Fruit fly (Drosophila melanogaster): ENCODE results near the gene tow.

Gene tow

DNA sequence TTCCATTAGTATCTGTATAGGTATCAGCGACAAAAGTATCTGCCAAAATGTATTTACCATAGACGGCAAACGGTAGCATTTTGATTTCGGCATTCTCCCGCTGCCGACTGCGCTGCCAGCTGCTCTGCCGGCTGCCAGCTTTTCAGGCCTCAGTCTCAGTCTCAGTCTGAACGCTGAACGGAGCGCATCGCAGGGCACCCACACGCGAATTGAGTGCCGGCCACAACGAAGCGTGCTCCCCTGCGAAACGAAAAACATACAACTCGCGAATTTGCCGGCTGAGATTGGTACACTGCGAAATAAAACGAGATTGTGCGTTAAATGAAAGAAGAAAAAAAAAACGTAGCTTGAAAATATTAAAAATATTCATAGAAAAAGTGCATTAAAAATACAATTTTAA lies 56.0 kb downstream of the tow start, which contains the start of gene Mp (continued):
- TF ChIP-seq CG31365 (tag; optimal IDR thresholded peaks at IDR 0.05) (no peak), CG9876 (GFP tag; optimal IDR thresholded peaks at IDR 0.05) (no peak), dan (GFP tag; IDR thresholded peaks at IDR 0.05) (no peak), GATAe (GFP tag; conservative IDR thresholded peaks at IDR 0.05) (no peak), CG3726 (GFP tag; IDR thresholded peaks at IDR 0.05) (no peak), Camta (GFP tag; optimal IDR thresholded peaks at IDR 0.05) (no peak), Hsf (GFP tag; optimal IDR thresholded peaks at IDR 0.05) (no peak), ap (GFP tag; IDR thresholded peaks at IDR 0.05) (no peak), lab (GFP tag; optimal IDR thresholded peaks at IDR 0.05) (peak; percentile 26), wdn (GFP tag; IDR thresholded peaks at IDR 0.05) (no peak), gem (tag; optimal IDR thresholded peaks at IDR 0.05) (peak; percentile 9), CG15269 (tag; optimal IDR thresholded peaks at IDR 0.05) (peak; percentile 16), CG6175 (GFP tag; IDR thresholded peaks at IDR 0.05) (no peak), HLH54F (GFP tag; optimal IDR thresholded peaks at IDR 0.05) (no peak), hb (GFP tag; IDR thresholded peaks at IDR 0.05; ENCODE audit: partially characterized antibody) (no peak), scrt (GFP tag; optimal IDR thresholded peaks at IDR 0.05) (peak; percentile 18), Lpt (GFP tag; optimal IDR thresholded peaks at IDR 0.05) (no peak), CG10462 (GFP tag; optimal IDR thresholded peaks at IDR 0.05) (no peak), CG2712 (tag; optimal IDR thresholded peaks at IDR 0.05) (no peak), sens (GFP tag) (peak; percentile 70), PHDP (tag; optimal IDR thresholded peaks at IDR 0.05) (peak; percentile 16), CG5953 (GFP tag; IDR thresholded peaks at IDR 0.05) (no peak), nerfin-2 (GFP tag; IDR thresholded peaks at IDR 0.05; ENCODE audit: partially characterized antibody) (0 out of 2 replicates have a peak, but pooled peaks have one; percentile 26), CG8290 (GFP tag; optimal IDR thresholded peaks at IDR 0.05) (no peak), CG8290 (tag; optimal IDR thresholded peaks at IDR 0.05) (peak in 1 of 2 experiments; percentile 46), CG7357 (GFP tag; IDR thresholded peaks at IDR 0.05) (no peak), ara (GFP tag; IDR thresholded peaks at IDR 0.05) (no peak), CG12071 (GFP tag; optimal IDR thresholded peaks at IDR 0.05) (peak; percentile 45), Med (GFP tag) (peak; percentile 79), CG7987 (GFP tag; optimal IDR thresholded peaks at IDR 0.05) (peak; percentile 18), slbo (GFP tag; IDR thresholded peaks at IDR 0.05) (peak; percentile 57), CG10274 (GFP tag; optimal IDR thresholded peaks at IDR 0.05) (peak; percentile 47), bowl (GFP tag; IDR thresholded peaks at IDR 0.05) (0 out of 2 replicates have a peak, but pooled peaks have one; percentile 12), Rfx (GFP tag; IDR thresholded peaks at IDR 0.05) (no peak), BtbVII (GFP tag; optimal IDR thresholded peaks at IDR 0.05) (no peak), Bgb (GFP tag; IDR thresholded peaks at IDR 0.05; ENCODE audit: partially characterized antibody) (peak; percentile 46; the same call in 1 of the 2 replicates), CG42726 (GFP tag; IDR thresholded peaks at IDR 0.05; ENCODE audit: partially characterized antibody) (no peak), CG9797 (GFP tag; optimal IDR thresholded peaks at IDR 0.05) (no peak), CG15601 (tag; optimal IDR thresholded peaks at IDR 0.05) (no peak), aop (GFP tag; IDR thresholded peaks at IDR 0.05) (no peak), Jarid2 (GFP tag; optimal IDR thresholded peaks at IDR 0.05) (peak; percentile 78), CG32532 (GFP tag; IDR thresholded peaks at IDR 0.05) (peak; percentile 37; the same call in 1 of the 2 replicates), zfh1 (GFP tag; IDR thresholded peaks at IDR 0.05) (0 out of 3 replicates have a peak, but pooled peaks have one; percentile 8), CG12391 (tag; optimal IDR thresholded peaks at IDR 0.05) (no peak), ssp (GFP tag; IDR thresholded peaks at IDR 0.05) (0 out of 2 replicates have a peak, but pooled peaks have one; percentile 6), CG14441 (GFP tag; IDR thresholded peaks at IDR 0.05) (0 out of 2 replicates have a peak, but pooled peaks have one; percentile 31), tap (tag; optimal IDR thresholded peaks at IDR 0.05) (no peak), sob (GFP tag; IDR thresholded peaks at IDR 0.05) (peak; percentile 32; the same call in 1 of the 2 replicates), Trl (optimal IDR thresholded peaks at IDR 0.05) (peak; percentile 0 to 2), Trl (GFP tag; optimal IDR thresholded peaks at IDR 0.05) (no peak), Mad (GFP tag; optimal IDR thresholded peaks at IDR 0.05) (no peak), CG16779 (GFP tag; IDR thresholded peaks at IDR 0.05) (no peak)
